Worm (Caenorhabditis elegans): ENCODE results near the gene F33D4.6.

F33D4.6 gene

ce11 chrIV:7754114-7754513, 36.3 kb upstream of the F33D4.6 start:
- TF ChIP-seq flh-1 (GFP tag; optimal IDR thresholded peaks at IDR 0.05) (no peak), nhr-2 (tag; optimal IDR thresholded peaks at IDR 0.05) (no peak), mep-1 (tag; optimal IDR thresholded peaks at IDR 0.05) (no peak), tbx-8 (GFP tag; optimal IDR thresholded peaks at IDR 0.05) (no peak), cnd-1 (tag; optimal IDR thresholded peaks at IDR 0.05) (no peak), nhr-28 (tag; optimal IDR thresholded peaks at IDR 0.05) (no peak), M03D4.4 (tag; optimal IDR thresholded peaks at IDR 0.05) (no peak), mab-5 (tag; optimal IDR thresholded peaks at IDR 0.05) (no peak), bed-3 (GFP tag; optimal IDR thresholded peaks at IDR 0.05) (no peak), drap-1 (GFP tag; optimal IDR thresholded peaks at IDR 0.05) (no peak), unc-62 (GFP tag; optimal IDR thresholded peaks at IDR 0.05) (no peak), ceh-83 (GFP tag; optimal IDR thresholded peaks at IDR 0.05) (no peak), nhr-76 (tag; optimal IDR thresholded peaks at IDR 0.05) (no peak), ceh-43 (GFP tag; optimal IDR thresholded peaks at IDR 0.05) (no peak), blmp-1 (tag; optimal IDR thresholded peaks at IDR 0.05) (no peak), hlh-1 (tag; optimal IDR thresholded peaks at IDR 0.05) (no peak)

ce11 chrIV:7753108-7753507, 35.3 kb upstream of the F33D4.6 start, which contains the start of gene col-14:
Gene col-14 (plus strand): TSS chrIV:7753408.
- TF ChIP-seq blmp-1 (tag; optimal IDR thresholded peaks at IDR 0.05) (no peak), ceh-43 (GFP tag; optimal IDR thresholded peaks at IDR 0.05) (no peak), ces-1 (GFP tag; optimal IDR thresholded peaks at IDR 0.05) (no peak)

- TF ChIP-seq ceh-39 (tag; optimal IDR thresholded peaks at IDR 0.05) (no peak), mab-5 (tag; optimal IDR thresholded peaks at IDR 0.05) (no peak), sptf-1 (tag; optimal IDR thresholded peaks at IDR 0.05) (no peak), blmp-1 (tag; optimal IDR thresholded peaks at IDR 0.05) (no peak), nhr-237 (tag; optimal IDR thresholded peaks at IDR 0.05) (no peak)
These were observed 30.0 kb upstream of the F33D4.6 start, which contains the start of gene klo-1 for ce11 chrIV:7747838-7748237. Gene klo-1 (minus strand): TSS chrIV:7748225.

ce11 chrIV:7743539-7743938, 25.7 kb upstream of the F33D4.6 start, which contains the start of gene npr-35:
Gene npr-35 (plus strand): TSS chrIV:7743839.
- TF ChIP-seq bed-3 (GFP tag; optimal IDR thresholded peaks at IDR 0.05) (no peak), tbx-8 (GFP tag; optimal IDR thresholded peaks at IDR 0.05) (no peak), unc-39 (tag; optimal IDR thresholded peaks at IDR 0.05) (no peak), elt-1 (tag; optimal IDR thresholded peaks at IDR 0.05; ENCODE audit: borderline replicate concordance, insufficient read depth) (no peak), ceh-39 (tag; optimal IDR thresholded peaks at IDR 0.05) (no peak), ham-2 (GFP tag; optimal IDR thresholded peaks at IDR 0.05) (no peak)

- TF ChIP-seq snpc-4 (tag; optimal IDR thresholded peaks at IDR 0.05), result no peak
- no peak for TF ChIP-seq nhr-28 (tag; optimal IDR thresholded peaks at IDR 0.05)
- TF ChIP-seq cnd-1 (tag; optimal IDR thresholded peaks at IDR 0.05), result no peak
- TF ChIP-seq sptf-1 (tag; optimal IDR thresholded peaks at IDR 0.05), result no peak
- TF ChIP-seq flh-1 (GFP tag; optimal IDR thresholded peaks at IDR 0.05), result no peak
- TF ChIP-seq unc-62 (GFP tag; optimal IDR thresholded peaks at IDR 0.05), result no peak
- peak; percentile 50 for TF ChIP-seq ces-1 (GFP tag; optimal IDR thresholded peaks at IDR 0.05)
- TF ChIP-seq ztf-11 (tag; optimal IDR thresholded peaks at IDR 0.05), result no peak
These were observed 18.8 kb upstream of the F33D4.6 start for ce11 chrIV:7736616-7737015.

ce11 chrIV:7734619-7735018, 16.8 kb upstream of the F33D4.6 start, which contains the start of gene clx-1:
Gene clx-1 (plus strand): TSS chrIV:7734648.
- no peak for TF ChIP-seq ham-2 (GFP tag; optimal IDR thresholded peaks at IDR 0.05)
- no peak for TF ChIP-seq tbx-8 (GFP tag; optimal IDR thresholded peaks at IDR 0.05)
- no peak for TF ChIP-seq ceh-39 (tag; optimal IDR thresholded peaks at IDR 0.05)
- TF ChIP-seq hlh-1 (tag; optimal IDR thresholded peaks at IDR 0.05), result no peak
- no peak for TF ChIP-seq mep-1 (tag; optimal IDR thresholded peaks at IDR 0.05)
- TF ChIP-seq nhr-237 (tag; optimal IDR thresholded peaks at IDR 0.05), result no peak
- TF ChIP-seq lin-13 (tag; optimal IDR thresholded peaks at IDR 0.05), result no peak
- no peak for TF ChIP-seq unc-62 (GFP tag; optimal IDR thresholded peaks at IDR 0.05)
- no peak for TF ChIP-seq unc-39 (tag; optimal IDR thresholded peaks at IDR 0.05)

ce11 chrIV:7734173-7734572, 16.4 kb upstream of the F33D4.6 start:
- no peak for TF ChIP-seq lin-32 (GFP tag; optimal IDR thresholded peaks at IDR 0.05)
- TF ChIP-seq unc-39 (tag; optimal IDR thresholded peaks at IDR 0.05), result no peak
- TF ChIP-seq snpc-4 (tag; optimal IDR thresholded peaks at IDR 0.05), result no peak
- no peak for TF ChIP-seq sem-2 (GFP tag; optimal IDR thresholded peaks at IDR 0.05)
- TF ChIP-seq zip-8 (tag; optimal IDR thresholded peaks at IDR 0.05), result no peak
- TF ChIP-seq flh-1 (GFP tag; optimal IDR thresholded peaks at IDR 0.05), result no peak
- TF ChIP-seq M03D4.4 (tag; optimal IDR thresholded peaks at IDR 0.05), result no peak
- no peak for TF ChIP-seq lin-13 (tag; optimal IDR thresholded peaks at IDR 0.05)
- TF ChIP-seq mls-2 (tag; optimal IDR thresholded peaks at IDR 0.05), result no peak
- no peak for TF ChIP-seq elt-3 (tag; optimal IDR thresholded peaks at IDR 0.05)
- TF ChIP-seq hlh-1 (tag; optimal IDR thresholded peaks at IDR 0.05), result no peak

All from whole organism, mixed stage, embryonic.